Fruit fly (Drosophila melanogaster) whole organism, embryonic: ENCODE data around the gene Tps1.

Experiments
- Atf-2 ChIP-seq: fragments of 200-800 bp; sonication (Bioruptor generic); optimal IDR thresholded peaks from 2 replicates; lab custom pipeline; 2016; ENCODE audit warnings: missing biosample characterization, missing genetic modification characterization
- Awh ChIP-seq: fragments of 200-800 bp; sonication (Bioruptor generic); IDR thresholded peaks from 2 replicates; pipeline ENCODE4, ENCODE4 v1.3.6; 2022; ENCODE audit warnings: missing biosample characterization, missing genetic modification characterization
- CG10431 ChIP-seq: fragments of 200-800 bp; sonication (Bioruptor generic); optimal IDR thresholded peaks from 3 replicates; lab custom pipeline; 2018; ENCODE audit warnings: missing biosample characterization, mild to moderate bottlenecking, missing genetic modification characterization
- CG14965 ChIP-seq: fragments of 200-800 bp; sonication (Bioruptor generic); optimal IDR thresholded peaks from 2 replicates; lab custom pipeline; 2016; ENCODE audit warnings: missing biosample characterization, missing genetic modification characterization, borderline replicate concordance
- CG1603 ChIP-seq: fragments of 200-800 bp; sonication (Bioruptor generic); optimal IDR thresholded peaks from 2 replicates; lab custom pipeline; 2019; ENCODE audit warnings: missing biosample characterization, mild to moderate bottlenecking, missing genetic modification characterization, moderate library complexity
- CG16863 ChIP-seq: fragments of 200-800 bp; sonication (Bioruptor generic); optimal IDR thresholded peaks from 3 replicates; lab custom pipeline; 2016; ENCODE audit warnings: missing biosample characterization, missing genetic modification characterization
- CG2199 ChIP-seq: fragments of 200-800 bp; sonication (Bioruptor generic); IDR thresholded peaks from 3 replicates; pipeline ENCODE4 v1.3.6; 2022; ENCODE audit warnings: missing biosample characterization, missing genetic modification characterization
- CG2889 ChIP-seq: fragments of 200-800 bp; sonication (Bioruptor generic); IDR thresholded peaks from 3 replicates; pipeline ENCODE4 v1.3.6; 2022; ENCODE audit warnings: missing biosample characterization, missing genetic modification characterization
- CG34376 ChIP-seq: fragments of 200-800 bp; sonication (Bioruptor generic); optimal IDR thresholded peaks from 2 replicates; lab custom pipeline; 2018; ENCODE audit warnings: missing biosample characterization, mild to moderate bottlenecking, missing genetic modification characterization
- CG3726 ChIP-seq: fragments of 200-800 bp; sonication (Bioruptor generic); IDR thresholded peaks from 3 replicates; pipeline ENCODE4, ENCODE4 v1.3.6; 2022; ENCODE audit warnings: missing biosample characterization, missing genetic modification characterization
- CG4360 ChIP-seq: fragments of 200-800 bp; sonication (Bioruptor generic); IDR thresholded peaks from 2 replicates; pipeline ENCODE4 v1.3.6; 2022; ENCODE audit warnings: missing biosample characterization, missing genetic modification characterization
- CG6175 ChIP-seq: fragments of 200-800 bp; sonication (Bioruptor generic); IDR thresholded peaks from 3 replicates; pipeline ENCODE4 v1.3.6; 2022; ENCODE audit warnings: missing biosample characterization, missing genetic modification characterization
- CG8290 ChIP-seq, 3 experiments: fragments of 200-800 bp; sonication (Bioruptor generic); optimal IDR thresholded peaks; 2 replicates each; lab custom pipeline; 2016 to 2019; ENCODE audit warnings: missing biosample characterization in 3 of 3, missing genetic modification characterization in 3 of 3, mild to moderate bottlenecking in 2 of 3, moderate library complexity in 1 of 3
- CG8359 ChIP-seq: fragments of 200-800 bp; sonication (Bioruptor generic); optimal IDR thresholded peaks from 2 replicates; lab custom pipeline; 2017; ENCODE audit warnings: missing biosample characterization, mild to moderate bottlenecking, missing genetic modification characterization, borderline replicate concordance
- CG8944 ChIP-seq: fragments of 200-800 bp; sonication (Bioruptor generic); optimal IDR thresholded peaks from 3 replicates; lab custom pipeline; 2016; ENCODE audit warnings: missing biosample characterization, missing genetic modification characterization
- D ChIP-seq, 2 experiments: fragments of 200-800 bp in 1 of 2; fragments of >200 bp in 1 of 2; sonication (Bioruptor generic) in 1 of 2; optimal IDR thresholded peaks; 2 replicates in 1 of 2; 3 replicates in 1 of 2; lab custom pipeline; 2017; ENCODE audit warnings: mild to moderate bottlenecking in 1 of 2, missing biosample characterization in 1 of 2, missing genetic modification characterization in 1 of 2, missing genetic modification reagents in 1 of 2
- Dip2 ChIP-seq: fragments of 200-800 bp; sonication (Bioruptor generic); IDR thresholded peaks from 2 replicates; pipeline ENCODE4 v1.3.6; 2022; ENCODE audit warnings: missing biosample characterization, missing genetic modification characterization
- Dll ChIP-seq: fragments of 200-800 bp; sonication (Bioruptor generic); IDR thresholded peaks from 4 replicates; pipeline ENCODE4 v1.3.6; 2022; ENCODE audit warnings: missing biosample characterization, missing genetic modification characterization; ENCODE audit not compliant: partially characterized antibody
- Eip74EF ChIP-seq, 2 experiments: fragments of 200-800 bp in 1 of 2; fragments of >200 bp in 1 of 2; sonication (Bioruptor generic) in 1 of 2; optimal IDR thresholded peaks; 2 replicates each; lab custom pipeline; 2017 to 2019; ENCODE audit warnings: missing biosample characterization in 2 of 2, missing genetic modification characterization in 2 of 2, mild to moderate bottlenecking in 1 of 2, moderate library complexity in 1 of 2
- Ets65A ChIP-seq: fragments of 200-800 bp; sonication (Bioruptor generic); peaks from one replicate; lab custom pipeline; 2016; ENCODE audit warnings: missing biosample characterization, missing genetic modification characterization
- H2.0 ChIP-seq: fragments of 200-800 bp; sonication (Bioruptor generic); IDR thresholded peaks from 2 replicates; pipeline ENCODE4 v1.3.6; 2022; ENCODE audit warnings: missing biosample characterization, missing genetic modification characterization
- Hey ChIP-seq: fragments of 200-800 bp; sonication (Bioruptor generic); optimal IDR thresholded peaks from 3 replicates; lab custom pipeline; 2018; ENCODE audit warnings: missing biosample characterization, mild to moderate bottlenecking, missing genetic modification characterization
- Hr78 ChIP-seq, 2 experiments: fragments of 200-800 bp in 1 of 2; fragments of >200 bp in 1 of 2; sonication (Bioruptor generic) in 1 of 2; optimal IDR thresholded peaks; 2 replicates each; lab custom pipeline; 2017 to 2019; ENCODE audit warnings: missing biosample characterization in 2 of 2, missing genetic modification characterization in 2 of 2, mild to moderate bottlenecking in 1 of 2, moderate library complexity in 1 of 2
- Lim3 ChIP-seq: fragments of 200-800 bp; sonication (Bioruptor generic); IDR thresholded peaks from 2 replicates; pipeline ENCODE4 v1.3.6; 2022; ENCODE audit warnings: missing biosample characterization, missing genetic modification characterization
- Neu2 ChIP-seq: fragments of 200-800 bp; sonication (Bioruptor generic); optimal IDR thresholded peaks from 3 replicates; lab custom pipeline; 2016; ENCODE audit warnings: missing biosample characterization, missing genetic modification characterization, borderline replicate concordance
- NfI ChIP-seq: fragments of 200-800 bp; sonication (Bioruptor generic); optimal IDR thresholded peaks from 3 replicates; lab custom pipeline; 2018; ENCODE audit warnings: missing biosample characterization, mild to moderate bottlenecking, missing genetic modification characterization, moderate library complexity
- Pdp1 ChIP-seq, 2 experiments: fragments of 200-800 bp; sonication (Bioruptor generic); optimal IDR thresholded peaks; 3 replicates each; lab custom pipeline; 2016; ENCODE audit warnings: missing biosample characterization in 2 of 2, missing genetic modification characterization in 2 of 2, mild to moderate bottlenecking in 1 of 2, moderate library complexity in 1 of 2
- Ptx1 ChIP-seq: fragments of 200-800 bp; sonication (Bioruptor generic); IDR thresholded peaks from 2 replicates; pipeline ENCODE4 v1.3.6; 2022; ENCODE audit warnings: missing biosample characterization, missing genetic modification characterization
- Rfx ChIP-seq: fragments of 200-800 bp; sonication (Bioruptor generic); IDR thresholded peaks from 2 replicates; pipeline ENCODE4 v1.3.6; 2022; ENCODE audit warnings: missing biosample characterization, missing genetic modification characterization
- Ssrp ChIP-seq: fragments of 200-800 bp; sonication (Bioruptor generic); optimal IDR thresholded peaks from 2 replicates; lab custom pipeline; 2018; ENCODE audit warnings: missing biosample characterization, mild to moderate bottlenecking, missing genetic modification characterization, moderate library complexity
- ase ChIP-seq: fragments of 200-800 bp; sonication (Bioruptor generic); IDR thresholded peaks from 3 replicates; pipeline ENCODE4 v1.3.6; 2022; ENCODE audit warnings: missing biosample characterization, missing genetic modification characterization
- chinmo ChIP-seq: fragments of 200-800 bp; sonication (Bioruptor generic); IDR thresholded peaks from 4 replicates; pipeline ENCODE4 v1.3.6; 2022; ENCODE audit warnings: missing biosample characterization, missing genetic modification characterization; ENCODE audit not compliant: partially characterized antibody
- da ChIP-seq: fragments of 200-800 bp; sonication (Bioruptor generic); optimal IDR thresholded peaks from 2 replicates; lab custom pipeline; 2016; ENCODE audit warnings: missing biosample characterization, missing genetic modification characterization
- dpn ChIP-seq, 2 experiments: fragments of 200-800 bp; sonication (Bioruptor generic); optimal IDR thresholded peaks; 3 replicates each; lab custom pipeline; 2016; ENCODE audit warnings: missing biosample characterization in 2 of 2, missing genetic modification characterization in 2 of 2
- gem ChIP-seq: fragments of 200-800 bp; sonication (Bioruptor generic); optimal IDR thresholded peaks from 2 replicates; lab custom pipeline; 2019; ENCODE audit warnings: missing biosample characterization, mild to moderate bottlenecking, missing genetic modification characterization, moderate library complexity
- gfzf ChIP-seq: fragments of 200-800 bp; sonication (Bioruptor generic); optimal IDR thresholded peaks from 2 replicates; lab custom pipeline; 2016; ENCODE audit warnings: missing biosample characterization, mild to moderate bottlenecking, missing genetic modification characterization, moderate library complexity
- hth ChIP-seq: fragments of >200 bp; optimal IDR thresholded peaks from 2 replicates; lab custom pipeline; 2017; ENCODE audit warnings: inconsistent platforms
- klu ChIP-seq: fragments of 200-800 bp; sonication (Bioruptor generic); IDR thresholded peaks from 2 replicates; pipeline ENCODE4 v1.3.6; 2022; ENCODE audit warnings: missing biosample characterization, missing genetic modification characterization
- lab ChIP-seq: fragments of 200-800 bp; sonication (Bioruptor generic); optimal IDR thresholded peaks from 3 replicates; lab custom pipeline; 2017; ENCODE audit warnings: missing biosample characterization, missing genetic modification characterization, mild to moderate bottlenecking, moderate library complexity, missing genetic modification reagents
- mirr ChIP-seq: fragments of 200-800 bp; sonication (Bioruptor generic); optimal IDR thresholded peaks from 3 replicates; lab custom pipeline; 2018; ENCODE audit warnings: missing biosample characterization, mild to moderate bottlenecking, missing genetic modification characterization
- onecut ChIP-seq: fragments of 200-800 bp; sonication (Bioruptor generic); IDR thresholded peaks from 2 replicates; pipeline ENCODE4 v1.3.6; 2022; ENCODE audit warnings: missing biosample characterization, missing genetic modification characterization
- otp ChIP-seq: fragments of 200-800 bp; sonication (Bioruptor generic); IDR thresholded peaks from 3 replicates; pipeline ENCODE4, ENCODE4 v1.3.6; 2022; ENCODE audit warnings: missing biosample characterization, missing genetic modification characterization
- pita ChIP-seq: fragments of 200-800 bp; sonication (Bioruptor generic); optimal IDR thresholded peaks from 2 replicates; lab custom pipeline; 2017; ENCODE audit warnings: missing biosample characterization, mild to moderate bottlenecking, missing genetic modification characterization
- ranshi ChIP-seq: fragments of 200-800 bp; sonication (Bioruptor generic); IDR thresholded peaks from 2 replicates; pipeline ENCODE4 v1.3.6; 2022; ENCODE audit warnings: missing biosample characterization, missing genetic modification characterization
- sisA ChIP-seq: fragments of 200-800 bp; sonication (Bioruptor generic); IDR thresholded peaks from 2 replicates; pipeline ENCODE4 v1.3.6; 2022; ENCODE audit warnings: missing biosample characterization, missing genetic modification characterization
- slbo ChIP-seq: fragments of 200-800 bp; sonication (Bioruptor generic); IDR thresholded peaks from 2 replicates; pipeline ENCODE4 v1.3.6; 2022; ENCODE audit warnings: missing biosample characterization, missing genetic modification characterization
- vvl ChIP-seq: fragments of 200-800 bp; sonication (Bioruptor generic); IDR thresholded peaks from 2 replicates; pipeline ENCODE4 v1.3.6; 2022; ENCODE audit warnings: missing biosample characterization, missing genetic modification characterization
- zen2 ChIP-seq: fragments of 200-800 bp; sonication (Bioruptor generic); IDR thresholded peaks from 3 replicates; pipeline ENCODE4 v1.3.6; 2022; ENCODE audit warnings: missing biosample characterization, missing genetic modification characterization; ENCODE audit not compliant: partially characterized antibody
- zfh1 ChIP-seq: fragments of 200-800 bp; sonication (Bioruptor generic); IDR thresholded peaks from 3 replicates; pipeline ENCODE4 v1.3.6; 2022; ENCODE audit warnings: missing biosample characterization, missing genetic modification characterization

Gene Tps1

DNA sequence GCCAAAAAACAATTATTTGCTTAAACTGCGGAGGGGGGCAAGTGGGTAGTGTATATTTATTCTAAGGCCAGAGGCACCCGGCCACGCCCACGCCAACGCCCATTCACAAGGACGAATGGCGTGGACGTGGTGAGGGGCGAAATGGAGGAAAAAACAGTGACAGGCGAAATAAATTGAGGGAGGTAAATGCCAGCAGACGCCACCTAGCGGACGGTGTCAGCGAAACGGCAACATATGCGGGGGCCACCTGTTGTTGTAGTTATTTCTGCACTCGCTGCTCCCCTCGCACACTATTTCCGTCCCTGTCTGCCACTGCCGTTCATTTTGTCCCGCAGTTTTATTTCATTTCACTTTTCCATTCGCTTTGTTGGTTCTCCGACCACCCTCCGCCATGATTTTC lies 29.9 kb downstream of the Tps1 start (continued):
- no peak for TF ChIP-seq NfI
- no peak for TF ChIP-seq Hey (tag; lab: Kevin White, UChicago)
- peak; percentile 27; the same call in 1 of the 2 replicates for TF ChIP-seq vvl
- TF ChIP-seq D (optimal IDR thresholded peaks at IDR 0.05; lab: Kevin White, UChicago), result no peak
- TF ChIP-seq D (GFP tag; optimal IDR thresholded peaks at IDR 0.05; lab: Kevin White, UChicago), result peak; percentile 15
- 0 out of 3 replicates have a peak, but pooled peaks have one; percentile 42 for TF ChIP-seq otp (GFP tag; lab: Robert Waterston, UW)
- TF ChIP-seq Awh (GFP tag; lab: Robert Waterston, UW), result 0 out of 2 replicates have a peak, but pooled peaks have one; percentile 20
- TF ChIP-seq CG8944 (GFP tag; lab: Kevin White, UChicago), result no peak
- TF ChIP-seq Lim3 (GFP tag; lab: Robert Waterston, UW), result 0 out of 2 replicates have a peak, but pooled peaks have one; percentile 17
- TF ChIP-seq Atf-2 (GFP tag; lab: Kevin White, UChicago), result no peak
- 0 out of 4 replicates have a peak, but pooled peaks have one; percentile 49 for TF ChIP-seq chinmo (GFP tag; lab: Robert Waterston, UW)
- 0 out of 2 replicates have a peak, but pooled peaks have one; percentile 35 for TF ChIP-seq H2.0 (GFP tag; lab: Robert Waterston, UW)
- TF ChIP-seq da (GFP tag; lab: Kevin White, UChicago), result no peak
- no peak for TF ChIP-seq CG6175 (GFP tag; lab: Robert Waterston, UW)
- peak; percentile 91 for TF ChIP-seq Dip2 (GFP tag; lab: Robert Waterston, UW)
- no peak for TF ChIP-seq CG4360 (GFP tag; lab: Robert Waterston, UW)
- no peak for TF ChIP-seq CG2889 (GFP tag; lab: Robert Waterston, UW)
- peak in 1 of 2 experiments; percentile 10 for TF ChIP-seq Pdp1 (GFP tag; optimal IDR thresholded peaks at IDR 0.05; lab: Kevin White, UChicago)
- 0 out of 2 replicates have a peak, but pooled peaks have one; percentile 11 for TF ChIP-seq ranshi
- no peak for TF ChIP-seq CG2199 (GFP tag; lab: Robert Waterston, UW)
- peak; percentile 45; the same call in 1 of the 3 replicates for TF ChIP-seq ase
- no peak for TF ChIP-seq CG16863 (GFP tag; lab: Kevin White, UChicago)
- TF ChIP-seq sisA, result 0 out of 2 replicates have a peak, but pooled peaks have one; percentile 24
- no peak for TF ChIP-seq Dll (GFP tag; lab: Robert Waterston, UW)
- 0 out of 2 replicates have a peak, but pooled peaks have one; percentile 8 for TF ChIP-seq Rfx (GFP tag; lab: Robert Waterston, UW)
- peak; percentile 96 for TF ChIP-seq CG14965 (GFP tag; lab: Kevin White, UChicago)
- peak; percentile 78 for TF ChIP-seq Ets65A (GFP tag; lab: Kevin White, UChicago)
- TF ChIP-seq mirr, result peak; percentile 7
- no peak for TF ChIP-seq CG34376 (GFP tag; lab: Kevin White, UChicago)
- TF ChIP-seq CG10431 (GFP tag; lab: Kevin White, UChicago), result no peak
- TF ChIP-seq Hr78 (GFP tag; optimal IDR thresholded peaks at IDR 0.05; lab: Kevin White, UChicago), result no peak
- TF ChIP-seq lab (GFP tag; lab: Kevin White, UChicago), result peak; percentile 18
- no peak for TF ChIP-seq Ssrp (tag; lab: Kevin White, UChicago)
- peak; percentile 25 for TF ChIP-seq CG1603
- peak; percentile 27; the same call in 1 of the 2 replicates for TF ChIP-seq slbo
- 0 out of 3 replicates have a peak, but pooled peaks have one; percentile 16 for TF ChIP-seq zfh1 (GFP tag; lab: Robert Waterston, UW)
- TF ChIP-seq dpn (GFP tag; optimal IDR thresholded peaks at IDR 0.05; lab: Kevin White, UChicago), result peak in 1 of 2 experiments; percentile 4
- no peak for TF ChIP-seq CG3726 (GFP tag; lab: Robert Waterston, UW)
- no peak for TF ChIP-seq pita (GFP tag; lab: Kevin White, UChicago)
- TF ChIP-seq Ptx1 (GFP tag; lab: Robert Waterston, UW), result peak; percentile 39; the same call in 1 of the 2 replicates
- no peak for TF ChIP-seq hth (lab: Kevin White, UChicago)
- TF ChIP-seq Neu2, result no peak
- no peak for TF ChIP-seq zen2 (GFP tag; lab: Robert Waterston, UW)
- TF ChIP-seq CG8290 (GFP tag; optimal IDR thresholded peaks at IDR 0.05; lab: Kevin White, UChicago), result no peak
- no peak for TF ChIP-seq CG8290 (tag; optimal IDR thresholded peaks at IDR 0.05; lab: Kevin White, UChicago)
- peak; percentile 33; the same call in 1 of the 2 replicates for TF ChIP-seq onecut (GFP tag; lab: Robert Waterston, UW)
- no peak for TF ChIP-seq Eip74EF (GFP tag; optimal IDR thresholded peaks at IDR 0.05; lab: Kevin White, UChicago)
- TF ChIP-seq gfzf (GFP tag; lab: Kevin White, UChicago), result no peak
- TF ChIP-seq CG8359 (GFP tag; lab: Kevin White, UChicago), result no peak
- TF ChIP-seq klu, result no peak
- TF ChIP-seq gem (tag; lab: Kevin White, UChicago), result no peak
